Fruit fly (Drosophila melanogaster) whole organism, prepupa: ENCODE measurements around the gene dac.

ENCODE experiments used
- Blimp-1 ChIP-seq: fragments of 200-800 bp; sonication (Bioruptor generic); optimal IDR thresholded peaks from 3 replicates; lab custom pipeline; 2017; ENCODE audit warnings: missing biosample characterization, missing genetic modification characterization, mild to moderate bottlenecking, moderate library complexity, missing genetic modification reagents
- CG11902 ChIP-seq: fragments of 200-800 bp; sonication (Bioruptor generic); optimal IDR thresholded peaks from 3 replicates; lab custom pipeline; 2016; ENCODE audit warnings: missing biosample characterization, missing genetic modification characterization
- CG16779 ChIP-seq: fragments of 200-800 bp; sonication (Bioruptor generic); optimal IDR thresholded peaks from 3 replicates; lab custom pipeline; 2017; ENCODE audit warnings: missing biosample characterization, mild to moderate bottlenecking, missing genetic modification characterization
- CG31627 ChIP-seq: fragments of 200-800 bp; sonication (Bioruptor generic); optimal IDR thresholded peaks from 3 replicates; lab custom pipeline; 2016; ENCODE audit warnings: missing biosample characterization, missing genetic modification characterization
- CG32006 ChIP-seq: fragments of 200-800 bp; sonication (Bioruptor generic); optimal IDR thresholded peaks from 3 replicates; lab custom pipeline; 2017; ENCODE audit warnings: missing biosample characterization, mild to moderate bottlenecking, missing genetic modification characterization
- CG34406 ChIP-seq: fragments of 200-800 bp; sonication (Bioruptor generic); optimal IDR thresholded peaks from 3 replicates; lab custom pipeline; 2016; ENCODE audit warnings: missing biosample characterization, missing genetic modification characterization
- CG4318 ChIP-seq: fragments of 200-800 bp; sonication (Bioruptor generic); optimal IDR thresholded peaks from 3 replicates; lab custom pipeline; 2017; ENCODE audit warnings: missing biosample characterization, mild to moderate bottlenecking, missing genetic modification characterization
- CG6163 ChIP-seq: fragments of 200-800 bp; sonication (Bioruptor generic); IDR thresholded peaks from 3 replicates; pipeline ENCODE4 v1.3.6; 2022; ENCODE audit warnings: missing biosample characterization, missing genetic modification characterization
- CG6276 ChIP-seq: fragments of 200-800 bp; sonication (Bioruptor generic); optimal IDR thresholded peaks from 2 replicates; lab custom pipeline; 2017; ENCODE audit warnings: missing biosample characterization, mild to moderate bottlenecking, missing genetic modification characterization
- CG6792 ChIP-seq: fragments of 200-800 bp; sonication (Bioruptor generic); optimal IDR thresholded peaks from 3 replicates; lab custom pipeline; 2016; ENCODE audit warnings: missing biosample characterization, missing genetic modification characterization
- CG6808 ChIP-seq: fragments of 200-800 bp; sonication (Bioruptor generic); optimal IDR thresholded peaks from 3 replicates; lab custom pipeline; 2017; ENCODE audit warnings: missing biosample characterization, missing genetic modification characterization, mild to moderate bottlenecking, moderate library complexity, missing genetic modification reagents
- CG7368 ChIP-seq: fragments of 200-800 bp; sonication (Bioruptor generic); optimal IDR thresholded peaks from 3 replicates; lab custom pipeline; 2016; ENCODE audit warnings: missing biosample characterization, missing genetic modification characterization
- CG8632 ChIP-seq: fragments of 200-800 bp; sonication (Bioruptor generic); optimal IDR thresholded peaks from 3 replicates; lab custom pipeline; 2016; ENCODE audit warnings: missing biosample characterization, missing genetic modification characterization
- CG9139 ChIP-seq: fragments of 200-800 bp; sonication (Bioruptor generic); optimal IDR thresholded peaks from 3 replicates; lab custom pipeline; 2017; ENCODE audit warnings: missing biosample characterization, mild to moderate bottlenecking, missing genetic modification characterization
- Eip78C ChIP-seq: fragments of 200-800 bp; sonication (Bioruptor generic); peaks from one replicate; lab custom pipeline; 2016; ENCODE audit warnings: missing biosample characterization, missing genetic modification characterization
- Eip93F ChIP-seq: fragments of 200-800 bp; sonication (Bioruptor generic); optimal IDR thresholded peaks from 2 replicates; lab custom pipeline; 2016; ENCODE audit warnings: missing biosample characterization, mild to moderate bottlenecking, missing genetic modification characterization
- Ets21C ChIP-seq: fragments of 200-800 bp; sonication (Bioruptor generic); optimal IDR thresholded peaks from 3 replicates; lab custom pipeline; 2016; ENCODE audit warnings: missing biosample characterization, missing genetic modification characterization
- Ets96B ChIP-seq: fragments of 200-800 bp; optimal IDR thresholded peaks from 2 replicates; lab custom pipeline; 2019; ENCODE audit warnings: missing biosample characterization, mild to moderate bottlenecking, missing genetic modification characterization, moderate library complexity
- Gug ChIP-seq: fragments of 200-800 bp; sonication (Bioruptor generic); IDR thresholded peaks from 2 replicates; pipeline ENCODE4 v1.3.6; 2022; ENCODE audit warnings: missing biosample characterization, missing genetic modification characterization
- Hr38 ChIP-seq: sonication (Bioruptor generic); optimal IDR thresholded peaks from 2 replicates; lab custom pipeline; 2016; ENCODE audit warnings: missing biosample characterization, missing genetic modification characterization
- Hr39 ChIP-seq: fragments of 200-800 bp; sonication (Bioruptor generic); optimal IDR thresholded peaks from 2 replicates; lab custom pipeline; 2016; ENCODE audit warnings: missing biosample characterization, missing genetic modification characterization
- Hr4 ChIP-seq: fragments of 200-800 bp; sonication (Bioruptor generic); optimal IDR thresholded peaks from 3 replicates; lab custom pipeline; 2016; ENCODE audit warnings: missing biosample characterization, missing genetic modification characterization
- Lpt ChIP-seq: fragments of 200-800 bp; sonication (Bioruptor generic); optimal IDR thresholded peaks from 3 replicates; lab custom pipeline; 2016; ENCODE audit warnings: missing biosample characterization, missing genetic modification characterization
- Met ChIP-seq: fragments of 200-800 bp; sonication (Bioruptor generic); optimal IDR thresholded peaks from 3 replicates; lab custom pipeline; 2016; ENCODE audit warnings: missing biosample characterization, missing genetic modification characterization
- OdsH ChIP-seq: fragments of 200-800 bp; sonication (Bioruptor generic); optimal IDR thresholded peaks from 3 replicates; lab custom pipeline; 2016; ENCODE audit warnings: missing biosample characterization, missing genetic modification characterization
- Smox ChIP-seq: fragments of 200-800 bp; sonication (Bioruptor generic); optimal IDR thresholded peaks from 3 replicates; lab custom pipeline; 2016; ENCODE audit warnings: missing biosample characterization, missing genetic modification characterization
- Sox102F ChIP-seq: fragments of 200-800 bp; sonication (Bioruptor generic); optimal IDR thresholded peaks from 2 replicates; lab custom pipeline; 2016; ENCODE audit warnings: missing biosample characterization, mild to moderate bottlenecking, missing genetic modification characterization
- achi ChIP-seq: fragments of 200-800 bp; sonication (Bioruptor generic); optimal IDR thresholded peaks from 3 replicates; lab custom pipeline; 2016; ENCODE audit warnings: missing biosample characterization, missing genetic modification characterization
- acj6 ChIP-seq: fragments of 200-800 bp; sonication (Bioruptor generic); optimal IDR thresholded peaks from 3 replicates; lab custom pipeline; 2016; ENCODE audit warnings: missing biosample characterization, missing genetic modification characterization
- cyc ChIP-seq: fragments of 200-800 bp; sonication (Bioruptor generic); optimal IDR thresholded peaks from 3 replicates; lab custom pipeline; 2016; ENCODE audit warnings: missing biosample characterization, missing genetic modification characterization
- dac ChIP-seq: fragments of 200-800 bp; sonication (Bioruptor generic); optimal IDR thresholded peaks from 2 replicates; lab custom pipeline; 2017; ENCODE audit warnings: missing biosample characterization, mild to moderate bottlenecking, missing genetic modification characterization
- dsx ChIP-seq: fragments of 200-800 bp; optimal IDR thresholded peaks from 3 replicates; lab custom pipeline; 2019; ENCODE audit warnings: missing biosample characterization, mild to moderate bottlenecking, missing genetic modification characterization, moderate library complexity; ENCODE audit not compliant: poor library complexity, severe bottlenecking
- esn ChIP-seq: fragments of 200-800 bp; sonication (Bioruptor generic); optimal IDR thresholded peaks from 2 replicates; lab custom pipeline; 2016; ENCODE audit warnings: missing biosample characterization, mild to moderate bottlenecking, missing genetic modification characterization, moderate library complexity
- fd59A ChIP-seq: fragments of 200-800 bp; sonication (Bioruptor generic); optimal IDR thresholded peaks from 2 replicates; lab custom pipeline; 2017; ENCODE audit warnings: missing biosample characterization, mild to moderate bottlenecking, missing genetic modification characterization, missing genetic modification reagents
- fd85E ChIP-seq: fragments of 200-800 bp; sonication (Bioruptor generic); optimal IDR thresholded peaks from 3 replicates; lab custom pipeline; 2016; ENCODE audit warnings: missing biosample characterization, missing genetic modification characterization
- fkh ChIP-seq: fragments of 200-800 bp; sonication (Bioruptor generic); optimal IDR thresholded peaks from 3 replicates; lab custom pipeline; 2017; ENCODE audit warnings: missing biosample characterization, mild to moderate bottlenecking, missing genetic modification characterization, moderate library complexity
- lz ChIP-seq: fragments of 200-800 bp; sonication (Bioruptor generic); optimal IDR thresholded peaks from 3 replicates; lab custom pipeline; 2016; ENCODE audit warnings: missing biosample characterization, missing genetic modification characterization
- salr ChIP-seq, 2 experiments: fragments of 200-800 bp; sonication (Bioruptor generic); optimal IDR thresholded peaks; 3 replicates each; lab custom pipeline; 2016 to 2018; ENCODE audit warnings: missing biosample characterization in 2 of 2, missing genetic modification characterization in 2 of 2, mild to moderate bottlenecking in 1 of 2
- spab ChIP-seq: fragments of 200-800 bp; sonication (Bioruptor generic); optimal IDR thresholded peaks from 2 replicates; lab custom pipeline; 2017; ENCODE audit warnings: missing biosample characterization, mild to moderate bottlenecking, missing genetic modification characterization, missing genetic modification reagents
- svp ChIP-seq: fragments of 200-800 bp; sonication (Bioruptor generic); peaks from one replicate; lab custom pipeline; 2016; ENCODE audit warnings: missing biosample characterization, missing genetic modification characterization
- topi ChIP-seq: fragments of 200-800 bp; sonication (Bioruptor generic); optimal IDR thresholded peaks from 3 replicates; lab custom pipeline; 2016; ENCODE audit warnings: missing biosample characterization, missing genetic modification characterization

The dac gene

dm6 chr2L:16529485-16530413 is 44.0 kb upstream of the dac start (continued):
- no peak for TF ChIP-seq CG11902 (GFP tag; lab: Kevin White, UChicago)
- no peak for TF ChIP-seq CG31627 (GFP tag; lab: Kevin White, UChicago)
- TF ChIP-seq Hr38 (GFP tag; lab: Kevin White, UChicago) = no peak
- TF ChIP-seq esn (GFP tag; lab: Kevin White, UChicago) = no peak
- TF ChIP-seq Lpt (GFP tag; lab: Kevin White, UChicago) = peak; percentile 23
- TF ChIP-seq Gug (GFP tag; lab: Robert Waterston, UW) = no peak
- TF ChIP-seq CG6808 (GFP tag; lab: Kevin White, UChicago) = peak; percentile 12
- no peak for TF ChIP-seq Eip93F
- TF ChIP-seq, all 60 proteins: peak for 15

- TF ChIP-seq Eip93F (no peak), CG6792 (no peak), fkh (GFP tag; lab: Kevin White, UChicago) (peak; percentile 5), dac (no peak), Eip78C (peak; percentile 27), acj6 (GFP tag; lab: Kevin White, UChicago) (no peak), Ets96B (no peak), Lpt (GFP tag; lab: Kevin White, UChicago) (no peak), Ets21C (GFP tag; lab: Kevin White, UChicago) (no peak)
Observed at dm6 chr2L:16528493-16528892, 42.7 kb upstream of the dac start.

DNA sequence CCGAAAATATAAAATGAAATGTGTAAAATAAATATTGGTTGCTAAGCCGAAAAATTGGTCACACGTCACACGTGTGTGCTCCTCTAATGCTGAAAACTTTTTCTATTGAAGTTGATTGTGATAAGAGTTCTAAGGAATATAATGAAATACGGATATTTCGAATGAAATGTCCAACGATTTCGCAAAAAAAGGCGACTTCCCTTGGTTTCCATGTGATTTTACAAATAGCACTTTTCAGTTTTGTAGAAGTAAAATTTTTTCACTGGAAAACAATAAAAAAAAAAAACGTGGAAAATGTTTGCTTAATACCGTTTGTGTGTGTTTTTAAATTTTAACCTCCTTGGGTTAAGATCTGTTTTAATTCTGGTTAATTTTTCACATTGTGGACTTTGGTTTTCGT is 40.8 kb upstream of the dac start:
- peak; percentile 5 for TF ChIP-seq acj6 (GFP tag; lab: Kevin White, UChicago)
- peak; percentile 43 for TF ChIP-seq Ets21C (GFP tag; lab: Kevin White, UChicago)
- peak; percentile 62 for TF ChIP-seq Eip78C
- no peak for TF ChIP-seq salr (GFP tag; optimal IDR thresholded peaks at IDR 0.05; lab: Kevin White, UChicago)
- no peak for TF ChIP-seq fd59A (GFP tag; lab: Kevin White, UChicago)
- TF ChIP-seq dsx (GFP tag; lab: Kevin White, UChicago) = no peak
- TF ChIP-seq Hr39 (GFP tag; lab: Kevin White, UChicago) = peak; percentile 67
- no peak for TF ChIP-seq CG32006 (GFP tag; lab: Kevin White, UChicago)
- TF ChIP-seq cyc = peak; percentile 4
- TF ChIP-seq CG6276 = no peak
- peak; percentile 72 for TF ChIP-seq Smox (GFP tag; lab: Kevin White, UChicago)
- TF ChIP-seq achi (GFP tag; lab: Kevin White, UChicago) = no peak
- peak; percentile 14 for TF ChIP-seq OdsH (GFP tag; lab: Kevin White, UChicago)
- no peak for TF ChIP-seq CG4318 (GFP tag; lab: Kevin White, UChicago)
- TF ChIP-seq fd85E (GFP tag; lab: Kevin White, UChicago) = no peak
- no peak for TF ChIP-seq CG16779 (tag; lab: Kevin White, UChicago)
- no peak for TF ChIP-seq CG6163 (GFP tag; lab: Robert Waterston, UW)
- TF ChIP-seq CG34406 (GFP tag; lab: Kevin White, UChicago) = no peak
- TF ChIP-seq Ets96B = no peak
- TF ChIP-seq topi (GFP tag; lab: Kevin White, UChicago) = no peak
- TF ChIP-seq CG8632 (GFP tag; lab: Kevin White, UChicago) = peak; percentile 12
- no peak for TF ChIP-seq fkh (GFP tag; lab: Kevin White, UChicago)
- TF ChIP-seq CG31627 (GFP tag; lab: Kevin White, UChicago) = peak; percentile 54
- peak; percentile 51 for TF ChIP-seq lz
- peak; percentile 55 for TF ChIP-seq Sox102F (GFP tag; lab: Kevin White, UChicago)
- no peak for TF ChIP-seq spab (GFP tag; lab: Kevin White, UChicago)
- TF ChIP-seq dac = no peak
- no peak for TF ChIP-seq CG9139 (GFP tag; lab: Kevin White, UChicago)
- no peak for TF ChIP-seq CG11902 (GFP tag; lab: Kevin White, UChicago)
- no peak for TF ChIP-seq Gug (GFP tag; lab: Robert Waterston, UW)
- no peak for TF ChIP-seq Blimp-1 (GFP tag; lab: Kevin White, UChicago)
- peak; percentile 63 for TF ChIP-seq Met (GFP tag; lab: Kevin White, UChicago)
- TF ChIP-seq svp (GFP tag; lab: Kevin White, UChicago) = peak; percentile 53
- peak; percentile 68 for TF ChIP-seq esn (GFP tag; lab: Kevin White, UChicago)
- TF ChIP-seq CG7368 (GFP tag; lab: Kevin White, UChicago) = no peak
- no peak for TF ChIP-seq Hr4 (GFP tag; lab: Kevin White, UChicago)
